Fruit fly (Drosophila melanogaster): ENCODE data around the gene Jon25Biii.
A peak's percentile ranks its signal among the peaks of the same experiment; 100 is the strongest.

The Jon25Biii gene

DNA sequence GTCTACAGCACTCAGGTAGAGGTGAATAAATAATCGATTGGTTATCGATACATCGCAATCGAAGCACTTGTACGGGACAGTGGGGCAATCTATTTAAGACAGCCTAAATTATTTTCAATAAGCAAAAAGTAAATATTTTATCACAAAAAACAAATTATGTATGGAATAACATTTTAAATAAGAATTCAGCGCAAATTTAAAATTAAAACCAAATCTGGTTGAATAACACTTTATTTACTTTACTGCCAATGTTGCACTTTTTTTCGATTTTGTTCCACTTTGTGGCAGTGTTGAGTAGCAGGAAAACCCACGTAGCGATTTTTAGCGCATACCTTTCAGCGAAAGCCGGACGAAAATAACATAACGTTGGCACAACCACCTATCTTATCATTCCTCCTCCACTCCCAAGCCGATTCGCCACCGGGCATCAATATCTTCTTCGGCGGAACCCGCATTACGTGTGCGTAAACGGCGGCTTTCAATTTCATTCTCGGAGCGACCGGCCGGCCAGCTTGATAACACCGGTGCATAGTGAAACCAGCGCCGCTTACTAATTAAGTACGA is 26.5 kb upstream of the Jon25Biii start, which contains the start of the genes Gmd and CG3792 (continued):
- TF ChIP-seq dpn (GFP tag; optimal IDR thresholded peaks at IDR 0.05) (peak; percentile 95 to 96), CG32772 (GFP tag; IDR thresholded peaks at IDR 0.05) (peak; percentile 97), CG16813 (GFP tag; IDR thresholded peaks at IDR 0.05; ENCODE audit: partially characterized antibody) (peak; percentile 84), zfh1 (GFP tag; IDR thresholded peaks at IDR 0.05) (peak; percentile 96), yki (optimal IDR thresholded peaks at IDR 0.05) (no peak), CG4854 (GFP tag; optimal IDR thresholded peaks at IDR 0.05) (peak; percentile 95), Fer2 (tag; optimal IDR thresholded peaks at IDR 0.05) (peak; percentile 92), CG2129 (GFP tag; IDR thresholded peaks at IDR 0.05; ENCODE audit: partially characterized antibody) (peak; percentile 56), vvl (GFP tag; IDR thresholded peaks at IDR 0.05) (peak; percentile 98), CG2202 (tag; optimal IDR thresholded peaks at IDR 0.05) (peak; percentile 73), CG14965 (GFP tag; optimal IDR thresholded peaks at IDR 0.05; ENCODE audit: borderline replicate concordance) (peak; percentile 39), eve (GFP tag; optimal IDR thresholded peaks at IDR 0.05) (peak in 1 of 2 experiments; percentile 67), H15 (GFP tag; IDR thresholded peaks at IDR 0.05) (peak; percentile 95), CG4424 (GFP tag; optimal IDR thresholded peaks at IDR 0.05) (peak; percentile 97), TFAM (GFP tag; optimal IDR thresholded peaks at IDR 0.05) (peak; percentile 69), schlank (tag; optimal IDR thresholded peaks at IDR 0.05) (peak; percentile 82), CG17359 (tag; optimal IDR thresholded peaks at IDR 0.05) (peak; percentile 95), CG17829 (tag; optimal IDR thresholded peaks at IDR 0.05) (peak; percentile 95), CG2120 (GFP tag; optimal IDR thresholded peaks at IDR 0.05) (peak; percentile 97), ftz-f1 (GFP tag; optimal IDR thresholded peaks at IDR 0.05) (peak; percentile 52), sisA (GFP tag; IDR thresholded peaks at IDR 0.05) (peak; percentile 95), CG7786 (GFP tag; optimal IDR thresholded peaks at IDR 0.05) (peak; percentile 93), Dll (GFP tag; IDR thresholded peaks at IDR 0.05; ENCODE audit: partially characterized antibody) (peak; percentile 90), CG9609 (GFP tag; optimal IDR thresholded peaks at IDR 0.05) (peak; percentile 91), Hmr (GFP tag; optimal IDR thresholded peaks at IDR 0.05) (peak; percentile 94), wdn (GFP tag; IDR thresholded peaks at IDR 0.05) (peak; percentile 94), CG2875 (GFP tag; optimal IDR thresholded peaks at IDR 0.05) (peak; percentile 88), Tbp (GFP tag; optimal IDR thresholded peaks at IDR 0.05) (no peak), seq (GFP tag; IDR thresholded peaks at IDR 0.05) (peak; percentile 95), CG18011 (GFP tag; optimal IDR thresholded peaks at IDR 0.05) (peak; percentile 84), CG8924 (tag; optimal IDR thresholded peaks at IDR 0.05) (peak; percentile 94), CG13287 (GFP tag; IDR thresholded peaks at IDR 0.05; ENCODE audit: partially characterized antibody) (peak; percentile 92), CG18764 (GFP tag; optimal IDR thresholded peaks at IDR 0.05) (peak; percentile 96), CG8290 (GFP tag; optimal IDR thresholded peaks at IDR 0.05) (peak; percentile 95), CG8290 (tag; optimal IDR thresholded peaks at IDR 0.05) (peak; percentile 82 to 84), fru (optimal IDR thresholded peaks at IDR 0.05) (no peak), ssp (GFP tag; IDR thresholded peaks at IDR 0.05) (peak; percentile 91), CG3281 (GFP tag; optimal IDR thresholded peaks at IDR 0.05) (peak; percentile 95), Bgb (GFP tag; IDR thresholded peaks at IDR 0.05; ENCODE audit: partially characterized antibody) (peak; percentile 78), Lim3 (GFP tag; IDR thresholded peaks at IDR 0.05) (peak; percentile 71), Sry-δ (GFP tag; optimal IDR thresholded peaks at IDR 0.05) (peak; percentile 77), jing (GFP tag; optimal IDR thresholded peaks at IDR 0.05) (no peak), CG5245 (GFP tag; optimal IDR thresholded peaks at IDR 0.05) (peak; percentile 93), Ptx1 (GFP tag; IDR thresholded peaks at IDR 0.05) (peak; percentile 98), Max (GFP tag; optimal IDR thresholded peaks at IDR 0.05) (peak; percentile 96), insv (GFP tag; optimal IDR thresholded peaks at IDR 0.05) (peak in 1 of 2 experiments; percentile 77), exex (tag; optimal IDR thresholded peaks at IDR 0.05) (peak; percentile 72), CG6854 (GFP tag; optimal IDR thresholded peaks at IDR 0.05) (peak; percentile 79), lmd (GFP tag; IDR thresholded peaks at IDR 0.05) (peak; percentile 97), zfh2 (GFP tag; optimal IDR thresholded peaks at IDR 0.05) (peak; percentile 89), ems (GFP tag; optimal IDR thresholded peaks at IDR 0.05) (peak; percentile 91)
